Worm (Caenorhabditis elegans) whole organism, young adult: ENCODE results near the gene W02B12.12.
A peak's percentile ranks its signal among the peaks of the same experiment; 100 is the strongest.

Source experiments
- B0261.1 ChIP-seq: sonication (generic microtip); optimal IDR thresholded peaks from 2 replicates; lab custom pipeline; 2016; ENCODE audit warnings: mild to moderate bottlenecking, missing genetic modification characterization, moderate library complexity, missing compliant biosample characterization
- F23B12.7 ChIP-seq: sonication (generic microtip); optimal IDR thresholded peaks from 2 replicates; lab custom pipeline; 2017; ENCODE audit warnings: missing genetic modification characterization, mild to moderate bottlenecking, missing compliant biosample characterization, antibody characterized with exemption, moderate library complexity; ENCODE audit not compliant: insufficient read depth
- F39B2.1 ChIP-seq: fragments of 200-800 bp; sonication (Bioruptor generic); IDR thresholded peaks from 2 replicates; pipeline ENCODE4 v1.3.6; 2022; ENCODE audit warnings: missing genetic modification reagents, missing genetic modification characterization, missing compliant biosample characterization
- F57A8.1 ChIP-seq: fragments of 200-800 bp; sonication (Bioruptor generic); optimal IDR thresholded peaks from 2 replicates; lab custom pipeline; 2018; ENCODE audit warnings: mild to moderate bottlenecking, missing genetic modification characterization, moderate library complexity, missing compliant biosample characterization
- ZK185.1 ChIP-seq: sonication (generic microtip); optimal IDR thresholded peaks from 2 replicates; lab custom pipeline; 2016; ENCODE audit warnings: mild to moderate bottlenecking, missing genetic modification characterization, missing compliant biosample characterization; ENCODE audit not compliant: poor library complexity, severe bottlenecking
- akir-1 ChIP-seq: fragments of 200-800 bp; sonication (Bioruptor generic); optimal IDR thresholded peaks from 2 replicates; lab custom pipeline; 2018; ENCODE audit warnings: mild to moderate bottlenecking, missing genetic modification characterization, moderate library complexity, missing compliant biosample characterization
- ama-1 ChIP-seq, 3 experiments: fragments of 150-350 bp in 1 of 3; sonication (generic microtip) in 2 of 3; optimal IDR thresholded peaks; 2 replicates each; lab custom pipeline; 2014 to 2018; ENCODE audit warnings: missing biosample characterization in 2 of 3, missing genetic modification characterization in 2 of 3, missing genetic modification reagents in 2 of 3
- aptf-2 ChIP-seq: fragments of 200-800 bp; sonication (Bioruptor generic); conservative IDR thresholded peaks from 2 replicates; pipeline ENCODE4 v1.3.6; 2022; ENCODE audit warnings: missing genetic modification reagents, missing genetic modification characterization, missing compliant biosample characterization
- aptf-3 ChIP-seq: fragments of 200-800 bp; sonication (Bioruptor generic); IDR thresholded peaks from 2 replicates; pipeline ENCODE4 v1.3.6; 2022; ENCODE audit warnings: missing genetic modification characterization, missing compliant biosample characterization
- atf-7 ChIP-seq: sonication (generic microtip); optimal IDR thresholded peaks from 2 replicates; lab custom pipeline; 2017; ENCODE audit warnings: mild to moderate bottlenecking, missing genetic modification characterization, missing compliant biosample characterization
- athp-1 ChIP-seq: sonication (generic microtip); optimal IDR thresholded peaks from 2 replicates; lab custom pipeline; 2017; ENCODE audit warnings: mild to moderate bottlenecking, missing genetic modification characterization, missing compliant biosample characterization
- attf-3 ChIP-seq: fragments of 200-800 bp; sonication (Bioruptor generic); conservative IDR thresholded peaks from 2 replicates; pipeline ENCODE4 v1.3.6; 2022; ENCODE audit warnings: missing genetic modification reagents, missing genetic modification characterization, missing compliant biosample characterization
- bed-1 ChIP-seq: fragments of 200-800 bp; sonication (Bioruptor generic); IDR thresholded peaks from 2 replicates; pipeline ENCODE4 v1.3.6; 2022; ENCODE audit warnings: missing genetic modification reagents, missing genetic modification characterization, missing compliant biosample characterization
- ceh-100 ChIP-seq: fragments of 200-800 bp; sonication (Bioruptor generic); IDR thresholded peaks from 2 replicates; pipeline ENCODE4 v1.3.6; 2022; ENCODE audit warnings: missing genetic modification reagents, missing genetic modification characterization, missing compliant biosample characterization
- ceh-91 ChIP-seq: fragments of 200-800 bp; sonication (Bioruptor generic); IDR thresholded peaks from 2 replicates; pipeline ENCODE4 v1.3.6; 2022; ENCODE audit warnings: missing genetic modification reagents, missing genetic modification characterization, missing compliant biosample characterization
- dox-1 ChIP-seq: fragments of 200-800 bp; sonication (Bioruptor generic); IDR thresholded peaks from 2 replicates; pipeline ENCODE4 v1.3.6; 2022; ENCODE audit warnings: missing genetic modification reagents, missing genetic modification characterization, missing compliant biosample characterization
- efl-1 ChIP-seq: fragments of 150-350 bp; optimal IDR thresholded peaks from 2 replicates; lab custom pipeline; 2014; ENCODE audit warnings: missing biosample characterization, missing genetic modification reagents, missing genetic modification characterization
- egrh-3 ChIP-seq: fragments of 200-800 bp; sonication (Bioruptor generic); IDR thresholded peaks from 2 replicates; pipeline ENCODE4 v1.3.6; 2022; ENCODE audit warnings: missing genetic modification reagents, missing genetic modification characterization, missing compliant biosample characterization
- hlh-12 ChIP-seq: sonication (generic microtip); optimal IDR thresholded peaks from 2 replicates; lab custom pipeline; 2016; ENCODE audit warnings: missing genetic modification characterization, missing compliant biosample characterization
- hmg-1.2 ChIP-seq: fragments of 200-800 bp; sonication (Bioruptor generic); IDR thresholded peaks from 2 replicates; pipeline ENCODE4 v1.3.6; 2022; ENCODE audit warnings: missing genetic modification reagents, missing genetic modification characterization, missing compliant biosample characterization
- lag-1 ChIP-seq: fragments of 200-800 bp; sonication (Bioruptor generic); IDR thresholded peaks from 2 replicates; pipeline ENCODE4 v1.3.6; 2022; ENCODE audit warnings: missing genetic modification reagents, missing genetic modification characterization, missing compliant biosample characterization
- let-526 ChIP-seq: fragments of 200-800 bp; sonication (Bioruptor generic); IDR thresholded peaks from 2 replicates; pipeline ENCODE4 v1.3.6; 2022; ENCODE audit warnings: missing genetic modification reagents, missing genetic modification characterization, missing compliant biosample characterization
- let-607 ChIP-seq, 2 experiments: fragments of 200-800 bp in 1 of 2; sonication (Bioruptor generic) in 1 of 2; sonication (generic microtip) in 1 of 2; optimal IDR thresholded peaks; 2 replicates each; lab custom pipeline; 2016 to 2018; ENCODE audit warnings: mild to moderate bottlenecking in 2 of 2, missing compliant biosample characterization in 2 of 2, missing genetic modification characterization in 2 of 2, moderate library complexity in 2 of 2, missing genotype in 1 of 2
- lin-54 ChIP-seq: fragments of 200-800 bp; sonication (Bioruptor generic); optimal IDR thresholded peaks from 2 replicates; lab custom pipeline; 2018; ENCODE audit warnings: mild to moderate bottlenecking, missing genetic modification characterization, missing compliant biosample characterization
- lsl-1 ChIP-seq: fragments of 200-800 bp; sonication (Bioruptor generic); optimal IDR thresholded peaks from 2 replicates; lab custom pipeline; 2018; ENCODE audit warnings: mild to moderate bottlenecking, missing genetic modification characterization, moderate library complexity, missing compliant biosample characterization
- lsy-27 ChIP-seq: sonication (generic microtip); optimal IDR thresholded peaks from 2 replicates; lab custom pipeline; 2017; ENCODE audit warnings: missing genetic modification characterization, mild to moderate bottlenecking, missing compliant biosample characterization, antibody characterized with exemption, missing genotype, borderline replicate concordance; ENCODE audit not compliant: insufficient read depth
- madf-8 ChIP-seq: fragments of 200-800 bp; sonication (Bioruptor generic); conservative IDR thresholded peaks from 2 replicates; pipeline ENCODE4 v1.3.6; 2022; ENCODE audit warnings: missing genetic modification reagents, missing genetic modification characterization, missing compliant biosample characterization
- mel-28 ChIP-seq: sonication (generic microtip); optimal IDR thresholded peaks from 2 replicates; lab custom pipeline; 2016; ENCODE audit warnings: borderline replicate concordance, mild to moderate bottlenecking, missing genetic modification characterization, missing compliant biosample characterization
- nfya-1 ChIP-seq: sonication (generic microtip); optimal IDR thresholded peaks from 2 replicates; lab custom pipeline; 2017; ENCODE audit warnings: antibody characterized with exemption, missing compliant biosample characterization, missing genetic modification characterization, borderline replicate concordance; ENCODE audit not compliant: insufficient read depth
- nhr-179 ChIP-seq: sonication (generic microtip); optimal IDR thresholded peaks from 2 replicates; lab custom pipeline; 2016; ENCODE audit warnings: mild to moderate bottlenecking, missing genetic modification characterization, missing compliant biosample characterization
- nhr-80 ChIP-seq: sonication (generic microtip); optimal IDR thresholded peaks from 2 replicates; lab custom pipeline; 2016; ENCODE audit warnings: missing genetic modification characterization, missing compliant biosample characterization
- nhr-90 ChIP-seq: sonication (generic microtip); optimal IDR thresholded peaks from 2 replicates; lab custom pipeline; 2016; ENCODE audit warnings: missing genotype, mild to moderate bottlenecking, missing genetic modification characterization, missing compliant biosample characterization
- pbrm-1 ChIP-seq: fragments of 200-800 bp; sonication (Bioruptor generic); IDR thresholded peaks from 2 replicates; pipeline ENCODE4 v1.3.6; 2022; ENCODE audit warnings: missing genetic modification reagents, missing genetic modification characterization, missing compliant biosample characterization
- pha-4 ChIP-seq: fragments of 150-350 bp; sonication (generic microtip); optimal IDR thresholded peaks from 2 replicates; lab custom pipeline; 2014; ENCODE audit warnings: missing biosample characterization, missing genetic modification reagents, missing genetic modification characterization
- rcor-1 ChIP-seq: fragments of 200-800 bp; sonication (Bioruptor generic); IDR thresholded peaks from 2 replicates; pipeline ENCODE4 v1.3.6; 2022; ENCODE audit warnings: missing genetic modification reagents, missing genetic modification characterization, missing compliant biosample characterization
- rec-8 ChIP-seq, 2 experiments: sonication (generic microtip); optimal IDR thresholded peaks; 2 replicates each; lab custom pipeline; 2016; ENCODE audit warnings: mild to moderate bottlenecking in 2 of 2, missing genetic modification characterization in 2 of 2, missing genetic modification reagents in 2 of 2, missing genotype in 2 of 2, missing biosample characterization in 1 of 2, missing compliant biosample characterization in 1 of 2, moderate library complexity in 1 of 2
- rpc-1 ChIP-seq, 2 experiments: fragments of 150-350 bp in 1 of 2; sonication (generic microtip) in 1 of 2; optimal IDR thresholded peaks; 2 replicates each; lab custom pipeline; 2014 to 2018; ENCODE audit warnings: missing biosample characterization in 1 of 2, missing genetic modification characterization in 1 of 2, missing genetic modification reagents in 1 of 2, missing genotype in 1 of 2
- sea-2 ChIP-seq: fragments of 200-800 bp; sonication (Bioruptor generic); IDR thresholded peaks from 2 replicates; pipeline ENCODE4 v1.3.6; 2022; ENCODE audit warnings: missing genetic modification characterization, missing compliant biosample characterization
- snpc-1.1 ChIP-seq: sonication (generic microtip); optimal IDR thresholded peaks from 2 replicates; lab custom pipeline; 2017; ENCODE audit warnings: missing genetic modification characterization, mild to moderate bottlenecking, missing compliant biosample characterization, antibody characterized with exemption, moderate library complexity, missing genotype, missing genetic modification reagents; ENCODE audit not compliant: insufficient read depth
- snpc-1.3 ChIP-seq: sonication (generic microtip); optimal IDR thresholded peaks from 2 replicates; lab custom pipeline; 2017; ENCODE audit warnings: missing genetic modification characterization, mild to moderate bottlenecking, missing compliant biosample characterization, antibody characterized with exemption, moderate library complexity, missing genotype, missing genetic modification reagents; ENCODE audit not compliant: insufficient read depth
- tbp1 ChIP-seq: fragments of 200-800 bp; sonication (Bioruptor generic); optimal IDR thresholded peaks from 2 replicates; lab custom pipeline; 2018; ENCODE audit warnings: mild to moderate bottlenecking, missing genetic modification characterization, missing compliant biosample characterization
- tbx-9 ChIP-seq: sonication (generic microtip); optimal IDR thresholded peaks from 2 replicates; lab custom pipeline; 2016; ENCODE audit warnings: borderline replicate concordance, missing genetic modification characterization, inconsistent platforms, missing compliant biosample characterization
- tlf-1 ChIP-seq: fragments of 200-800 bp; sonication (Bioruptor generic); optimal IDR thresholded peaks from 2 replicates; lab custom pipeline; 2018; ENCODE audit warnings: mild to moderate bottlenecking, missing genetic modification characterization, missing compliant biosample characterization
- ztf-22 ChIP-seq: fragments of 200-800 bp; sonication (Bioruptor generic); optimal IDR thresholded peaks from 2 replicates; lab custom pipeline; 2018; ENCODE audit warnings: mild to moderate bottlenecking, missing genetic modification characterization, moderate library complexity, missing compliant biosample characterization
- ztf-3 ChIP-seq: fragments of 200-800 bp; sonication (Bioruptor generic); optimal IDR thresholded peaks from 2 replicates; lab custom pipeline; 2018; ENCODE audit warnings: mild to moderate bottlenecking, missing genetic modification characterization, missing compliant biosample characterization

Gene W02B12.12

DNA sequence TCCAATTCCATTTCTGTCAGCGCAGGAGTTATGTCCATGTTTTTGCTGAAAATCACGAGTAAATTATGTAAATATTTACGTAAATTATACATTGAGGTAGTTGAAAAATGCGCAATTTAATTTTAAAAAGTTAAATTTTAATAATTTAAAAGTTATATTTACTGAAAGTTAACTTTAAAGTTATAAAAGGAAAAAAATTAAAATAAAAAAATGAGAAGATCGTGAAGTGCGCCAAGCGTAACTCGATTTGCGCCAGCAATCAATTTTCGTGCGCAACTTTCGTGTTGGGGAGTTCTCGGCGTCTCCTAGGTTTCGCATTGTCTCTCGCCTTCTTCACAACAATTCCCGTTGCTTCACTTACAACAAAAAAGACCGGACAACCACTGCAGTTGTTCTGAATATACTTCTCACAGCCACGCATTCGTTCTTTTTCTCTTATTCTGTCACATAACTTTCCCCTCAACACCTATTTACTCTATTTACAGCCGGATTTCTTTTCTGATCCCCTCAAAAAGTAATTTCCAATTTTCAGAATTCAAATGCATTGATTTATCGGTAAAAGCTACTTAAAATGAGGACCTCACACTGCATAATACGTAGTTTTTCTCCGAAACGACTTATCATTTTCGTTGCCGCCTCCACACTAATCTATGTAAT lies 5.3 kb downstream of the W02B12.12 start, which contains the start of the genes metl-1 and W02B12.11 (continued):
- TF ChIP-seq nhr-80 (tag; lab: Kevin White, UChicago) = peak; percentile 55
- no peak for TF ChIP-seq ama-1 (optimal IDR thresholded peaks at IDR 0.05; lab: Kevin White, UChicago)
- TF ChIP-seq ama-1 (GFP tag; optimal IDR thresholded peaks at IDR 0.05; lab: Kevin White, UChicago) = no peak
- TF ChIP-seq nfya-1 (tag; lab: Kevin White, UChicago) = no peak
- TF ChIP-seq nhr-90 (tag; lab: Kevin White, UChicago) = no peak
- TF ChIP-seq madf-8 = peak; percentile 67
- TF ChIP-seq hmg-1.2 (GFP tag; lab: Robert Waterston, UW) = peak; percentile 92
- peak in 1 of 2 experiments; percentile 57 for TF ChIP-seq let-607 (tag; optimal IDR thresholded peaks at IDR 0.05; lab: Kevin White, UChicago)
- TF ChIP-seq pha-4 (tag; lab: Kevin White, UChicago) = no peak
- no peak for TF ChIP-seq F57A8.1 (GFP tag; lab: Kevin White, UChicago)
- peak; percentile 3 for TF ChIP-seq B0261.1 (tag; lab: Kevin White, UChicago)
- TF ChIP-seq tbp1 (GFP tag; lab: Kevin White, UChicago) = peak; percentile 68
- peak; percentile 89 for TF ChIP-seq dox-1 (GFP tag; lab: Robert Waterston, UW)
- TF ChIP-seq F23B12.7 = peak; percentile 25
- TF ChIP-seq ztf-22 (GFP tag; lab: Kevin White, UChicago) = no peak
- no peak for TF ChIP-seq lag-1
- peak; percentile 76 for TF ChIP-seq ceh-100 (GFP tag; lab: Robert Waterston, UW)
- peak; percentile 87 for TF ChIP-seq lin-54 (GFP tag; lab: Kevin White, UChicago)
- no peak for TF ChIP-seq ztf-3 (GFP tag; lab: Kevin White, UChicago)
- TF ChIP-seq snpc-1.3 = no peak
- peak; percentile 69 for TF ChIP-seq ZK185.1 (tag; lab: Kevin White, UChicago)
- no peak for TF ChIP-seq athp-1 (tag; lab: Kevin White, UChicago)
- TF ChIP-seq rpc-1 (optimal IDR thresholded peaks at IDR 0.05; lab: Kevin White, UChicago) = no peak
- TF ChIP-seq rpc-1 (tag; optimal IDR thresholded peaks at IDR 0.05; lab: Kevin White, UChicago) = no peak
- no peak for TF ChIP-seq aptf-2 (GFP tag; lab: Robert Waterston, UW)
- TF ChIP-seq hlh-12 (tag; lab: Kevin White, UChicago) = no peak
- TF ChIP-seq bed-1 (GFP tag; lab: Robert Waterston, UW) = no peak
- TF ChIP-seq F39B2.1 (GFP tag; lab: Robert Waterston, UW) = no peak
- TF ChIP-seq aptf-3 = no peak
- no peak for TF ChIP-seq efl-1 (GFP tag; lab: Kevin White, UChicago)
- TF ChIP-seq atf-7 (tag; lab: Kevin White, UChicago) = peak; percentile 53
- peak; percentile 74 for TF ChIP-seq tlf-1 (GFP tag; lab: Kevin White, UChicago)
- TF ChIP-seq tbx-9 (tag; lab: Kevin White, UChicago) = no peak
- peak; percentile 90 for TF ChIP-seq pbrm-1 (GFP tag; lab: Robert Waterston, UW)
- no peak for TF ChIP-seq akir-1 (GFP tag; lab: Kevin White, UChicago)
- peak; percentile 92 for TF ChIP-seq rcor-1 (GFP tag; lab: Robert Waterston, UW)
- no peak for TF ChIP-seq mel-28 (tag; lab: Kevin White, UChicago)
- TF ChIP-seq attf-3 (GFP tag; lab: Robert Waterston, UW) = peak; percentile 69
- peak; percentile 39 for TF ChIP-seq snpc-1.1 (tag; lab: Kevin White, UChicago)
- peak; percentile 35; the same call in 1 of the 2 replicates for TF ChIP-seq ceh-91 (GFP tag; lab: Robert Waterston, UW)
- peak in 1 of 2 experiments; percentile 28 for TF ChIP-seq rec-8 (tag; optimal IDR thresholded peaks at IDR 0.05; lab: Kevin White, UChicago)
- TF ChIP-seq let-526 (GFP tag; lab: Robert Waterston, UW) = no peak
- no peak for TF ChIP-seq sea-2 (GFP tag; lab: Robert Waterston, UW)
- no peak for TF ChIP-seq nhr-179
- TF ChIP-seq egrh-3 (GFP tag; lab: Robert Waterston, UW) = no peak
- TF ChIP-seq lsy-27 (tag; lab: Kevin White, UChicago) = no peak
- TF ChIP-seq lsl-1 = peak; percentile 75
